Worm (Caenorhabditis elegans): Measurements from ENCODE around the gene dlat-1.

dlat-1 gene

DNA sequence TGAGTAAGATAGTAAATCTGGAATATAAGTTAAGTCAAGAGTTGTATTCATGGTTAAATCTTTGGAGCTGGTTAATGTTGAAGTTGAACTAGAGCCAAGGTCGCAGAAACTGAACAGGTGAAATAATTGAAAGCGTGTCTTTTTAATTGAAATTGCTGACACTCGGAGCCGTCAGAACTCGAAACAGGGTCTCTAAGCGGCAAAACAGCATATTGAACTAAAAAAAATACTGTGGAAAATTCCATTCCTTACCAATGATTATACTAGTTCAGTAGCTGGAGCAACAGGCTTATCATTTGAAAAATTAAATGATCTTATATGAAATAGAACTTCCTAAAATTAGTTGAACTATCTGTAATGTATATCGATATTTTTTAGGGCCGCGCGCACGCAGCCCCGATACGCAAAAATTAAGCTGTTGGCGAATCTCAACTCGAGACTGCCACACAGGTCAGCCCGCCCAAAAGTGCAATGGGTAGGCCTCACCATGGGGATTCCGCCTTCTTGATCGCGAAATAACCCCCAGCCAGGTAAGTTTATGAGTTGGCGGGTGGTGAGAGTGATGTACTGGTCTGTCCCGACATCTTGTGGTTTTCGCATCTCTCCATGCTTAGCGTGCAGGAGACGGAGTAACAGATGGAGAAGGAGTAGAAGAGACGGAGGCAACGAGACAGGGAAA is 21.2 kb upstream of the dlat-1 start, which contains the start of gene srz-97 (continued):
- peak; percentile 37; the same call in 1 of the 2 replicates for TF ChIP-seq ekl-4 (GFP tag; IDR thresholded peaks at IDR 0.05)
- TF ChIP-seq C06A6.2 (GFP tag; conservative IDR thresholded peaks at IDR 0.05): no peak
- no peak for TF ChIP-seq lir-1 (GFP tag; conservative IDR thresholded peaks at IDR 0.05)
- TF ChIP-seq ZK185.1 (tag; optimal IDR thresholded peaks at IDR 0.05; ENCODE audit: poor library complexity, severe bottlenecking): peak; percentile 13
- TF ChIP-seq snpc-4 (GFP tag; optimal IDR thresholded peaks at IDR 0.05): peak; percentile 94
- TF ChIP-seq snpc-4 (tag; optimal IDR thresholded peaks at IDR 0.05): peak; percentile 93 to 99 (median 98)
- no peak for TF ChIP-seq tbx-9 (tag; optimal IDR thresholded peaks at IDR 0.05; ENCODE audit: borderline replicate concordance)
- TF ChIP-seq nhr-179 (tag; optimal IDR thresholded peaks at IDR 0.05): no peak
- no peak for TF ChIP-seq ztf-25 (GFP tag; IDR thresholded peaks at IDR 0.05)
- peak; percentile 81 for TF ChIP-seq rcor-1 (GFP tag; IDR thresholded peaks at IDR 0.05)
- no peak for TF ChIP-seq hlh-26 (GFP tag; conservative IDR thresholded peaks at IDR 0.05)
- TF ChIP-seq repo-1 (tag; optimal IDR thresholded peaks at IDR 0.05): no peak
- no peak for TF ChIP-seq unc-62 (GFP tag; optimal IDR thresholded peaks at IDR 0.05)
- TF ChIP-seq tlf-1 (GFP tag; optimal IDR thresholded peaks at IDR 0.05): no peak
- 0 out of 2 replicates have a peak, but pooled peaks have one; percentile 42 for TF ChIP-seq ceh-100 (GFP tag; IDR thresholded peaks at IDR 0.05)
- no peak for TF ChIP-seq ceh-91 (GFP tag; IDR thresholded peaks at IDR 0.05)
- peak; percentile 32 for TF ChIP-seq die-1 (tag; optimal IDR thresholded peaks at IDR 0.05)
- no peak for TF ChIP-seq hrde-1 (tag; optimal IDR thresholded peaks at IDR 0.05; ENCODE audit: borderline replicate concordance)
- no peak for TF ChIP-seq F55B11.4 (tag; optimal IDR thresholded peaks at IDR 0.05; ENCODE audit: borderline replicate concordance, insufficient read depth)
- TF ChIP-seq F37B4.10 (GFP tag; IDR thresholded peaks at IDR 0.05): 0 out of 2 replicates have a peak, but pooled peaks have one; percentile 73
- TF ChIP-seq Y95B8A.8 (GFP tag; IDR thresholded peaks at IDR 0.05): peak; percentile 83; the same call in 1 of the 2 replicates
- no peak for TF ChIP-seq F22D6.2 (tag; optimal IDR thresholded peaks at IDR 0.05)
- TF ChIP-seq mes-4 (tag; optimal IDR thresholded peaks at IDR 0.05): peak; percentile 17
- peak; percentile 79 for TF ChIP-seq him-1 (tag; optimal IDR thresholded peaks at IDR 0.05)
- TF ChIP-seq chd-7 (tag; optimal IDR thresholded peaks at IDR 0.05): peak; percentile 34
- TF ChIP-seq mcd-1 (GFP tag; IDR thresholded peaks at IDR 0.05): peak; percentile 74
- TF ChIP-seq rec-8 (tag; optimal IDR thresholded peaks at IDR 0.05): no peak
- TF ChIP-seq nhr-120 (GFP tag; IDR thresholded peaks at IDR 0.05): no peak
- TF ChIP-seq ztf-6 (GFP tag; IDR thresholded peaks at IDR 0.05): no peak
- no peak for TF ChIP-seq dpff-1 (tag; optimal IDR thresholded peaks at IDR 0.05)
- TF ChIP-seq ccch-3 (GFP tag; optimal IDR thresholded peaks at IDR 0.05): no peak
- no peak for TF ChIP-seq C17E4.6 (GFP tag; IDR thresholded peaks at IDR 0.05)

ce11 chrV:14464368-14464767 is 17.3 kb upstream of the dlat-1 start, which contains the start of gene F08H9.4:
TSS of gene F08H9.4 (minus strand) at chrV:14464428.
- no peak for TF ChIP-seq mxl-1 (tag; optimal IDR thresholded peaks at IDR 0.05)
- TF ChIP-seq F57C9.4 (tag; optimal IDR thresholded peaks at IDR 0.05): no peak
- no peak for TF ChIP-seq snpc-1.1 (tag; optimal IDR thresholded peaks at IDR 0.05; ENCODE audit: insufficient read depth)
- TF ChIP-seq ama-1 (optimal IDR thresholded peaks at IDR 0.05): no peak
- no peak for TF ChIP-seq ama-1 (GFP tag; optimal IDR thresholded peaks at IDR 0.05)
- TF ChIP-seq pbrm-1 (GFP tag; IDR thresholded peaks at IDR 0.05): no peak
- no peak for TF ChIP-seq lir-1 (GFP tag; conservative IDR thresholded peaks at IDR 0.05)
- TF ChIP-seq let-607 (tag; optimal IDR thresholded peaks at IDR 0.05): no peak
- no peak for TF ChIP-seq rpc-1 (optimal IDR thresholded peaks at IDR 0.05)
- no peak for TF ChIP-seq rpc-1 (tag; optimal IDR thresholded peaks at IDR 0.05)
- TF ChIP-seq snpc-4 (GFP tag; optimal IDR thresholded peaks at IDR 0.05): no peak
- no peak for TF ChIP-seq snpc-4 (tag; optimal IDR thresholded peaks at IDR 0.05)
- no peak for TF ChIP-seq K11D2.4 (GFP tag; IDR thresholded peaks at IDR 0.05)
- no peak for TF ChIP-seq unc-62 (GFP tag; optimal IDR thresholded peaks at IDR 0.05)
- no peak for TF ChIP-seq snpc-1.3 (tag; optimal IDR thresholded peaks at IDR 0.05; ENCODE audit: insufficient read depth)
- no peak for TF ChIP-seq hlh-26 (GFP tag; conservative IDR thresholded peaks at IDR 0.05)
- TF ChIP-seq mel-28 (tag; optimal IDR thresholded peaks at IDR 0.05; ENCODE audit: borderline replicate concordance): no peak
- TF ChIP-seq nhr-120 (GFP tag; IDR thresholded peaks at IDR 0.05): no peak
- no peak for TF ChIP-seq C06A6.2 (GFP tag; conservative IDR thresholded peaks at IDR 0.05)
- no peak for TF ChIP-seq hlh-12 (tag; optimal IDR thresholded peaks at IDR 0.05)
